Fruit fly (Drosophila melanogaster): ENCODE measurements around the gene HLH4C.

dm6 chrX:4677427-4677826 is 30.2 kb upstream of the HLH4C start:
- TF ChIP-seq psq (optimal IDR thresholded peaks at IDR 0.05) (no peak), Sin3A (optimal IDR thresholded peaks at IDR 0.05) (no peak), h (optimal IDR thresholded peaks at IDR 0.05) (no peak), ttk (optimal IDR thresholded peaks at IDR 0.05) (no peak), insv (optimal IDR thresholded peaks at IDR 0.05) (no peak)

Measured in Kc167 (cell line).